Worm (Caenorhabditis elegans) whole organism, L4 larva: ENCODE measurements around the gene F53C11.1.

Source experiments
- F10B5.3 ChIP-seq: sonication (generic microtip); optimal IDR thresholded peaks from 2 replicates; lab custom pipeline; 2016; ENCODE audit warnings: mild to moderate bottlenecking, missing genetic modification characterization, missing compliant biosample characterization
- Y5F2A.4 ChIP-seq: fragments of 200-800 bp; sonication (Bioruptor generic); optimal IDR thresholded peaks from 2 replicates; lab custom pipeline; 2018; ENCODE audit warnings: mild to moderate bottlenecking, missing genetic modification characterization, missing compliant biosample characterization
- aha-1 ChIP-seq: fragments of 150-350 bp; peaks from one replicate; lab custom pipeline; 2014; ENCODE audit warnings: missing biosample characterization, missing genetic modification characterization
- attf-4 ChIP-seq: sonication (generic microtip); optimal IDR thresholded peaks from 3 replicates; lab custom pipeline; 2017; ENCODE audit warnings: missing biosample characterization, missing genetic modification characterization
- ceh-20 ChIP-seq: fragments of 200-800 bp; sonication (Bioruptor generic); IDR thresholded peaks from 2 replicates; pipeline ENCODE4 v1.3.6; 2022; ENCODE audit warnings: missing genetic modification reagents, missing genetic modification characterization, missing compliant biosample characterization
- ceh-28 ChIP-seq: fragments of 150-350 bp; optimal IDR thresholded peaks from 2 replicates; lab custom pipeline; 2014; ENCODE audit warnings: missing biosample characterization, missing genetic modification reagents, missing genetic modification characterization
- daf-16 ChIP-seq, 3 experiments: sonication (generic microtip); optimal IDR thresholded peaks; 2 replicates each; lab custom pipeline; 2016 to 2017; ENCODE audit warnings: missing genetic modification characterization in 3 of 3, missing genetic modification reagents in 3 of 3, mild to moderate bottlenecking in 2 of 3, missing compliant biosample characterization in 2 of 3, missing biosample characterization in 1 of 3, moderate library complexity in 1 of 3
- dmd-6 ChIP-seq: fragments of 200-800 bp; sonication (Bioruptor generic); IDR thresholded peaks from 2 replicates; pipeline ENCODE4 v1.3.6; 2022; ENCODE audit warnings: missing genetic modification reagents, missing genetic modification characterization, missing compliant biosample characterization
- dmd-8 ChIP-seq: fragments of 200-800 bp; sonication (Bioruptor generic); IDR thresholded peaks from 2 replicates; pipeline ENCODE4 v1.3.6; 2022; ENCODE audit warnings: missing genetic modification characterization, missing compliant biosample characterization
- dpl-1 ChIP-seq: fragments of 150-350 bp; optimal IDR thresholded peaks from 2 replicates; lab custom pipeline; 2014; ENCODE audit warnings: missing biosample characterization, missing genetic modification reagents, missing genetic modification characterization
- dve-1 ChIP-seq: sonication (generic microtip); optimal IDR thresholded peaks from 2 replicates; lab custom pipeline; 2017; ENCODE audit warnings: antibody characterized with exemption, mild to moderate bottlenecking, missing genetic modification characterization, missing compliant biosample characterization; ENCODE audit not compliant: insufficient read depth
- fos-1 ChIP-seq: fragments of 150-350 bp; optimal IDR thresholded peaks from 2 replicates; lab custom pipeline; 2014; ENCODE audit warnings: missing biosample characterization, missing genetic modification characterization
- hlh-11 ChIP-seq: fragments of 200-800 bp; sonication (Bioruptor generic); optimal IDR thresholded peaks from 2 replicates; lab custom pipeline; 2018; ENCODE audit warnings: mild to moderate bottlenecking, missing genetic modification characterization, missing compliant biosample characterization
- jun-1 ChIP-seq: fragments of 150-350 bp; optimal IDR thresholded peaks from 2 replicates; lab custom pipeline; 2014; ENCODE audit warnings: missing biosample characterization, missing genetic modification reagents, missing genetic modification characterization
- madf-5 ChIP-seq, 2 experiments: fragments of 200-800 bp; sonication (Bioruptor generic); IDR thresholded peaks; 2 replicates each; pipeline ENCODE4 v1.3.6; 2022; ENCODE audit warnings: missing compliant biosample characterization in 2 of 2, missing genetic modification characterization in 2 of 2
- mep-1 ChIP-seq: fragments of 150-350 bp; sonication (generic microtip); optimal IDR thresholded peaks from 3 replicates; lab custom pipeline; 2014; ENCODE audit warnings: missing biosample characterization, missing genetic modification characterization
- nhr-28 ChIP-seq: fragments of 150-350 bp; optimal IDR thresholded peaks from 2 replicates; lab custom pipeline; 2014; ENCODE audit warnings: missing biosample characterization, missing genetic modification characterization
- nhr-6 ChIP-seq: fragments of 150-350 bp; optimal IDR thresholded peaks from 2 replicates; lab custom pipeline; 2014; ENCODE audit warnings: missing biosample characterization, missing genetic modification characterization
- nhr-77 ChIP-seq: fragments of 150-350 bp; optimal IDR thresholded peaks from 2 replicates; lab custom pipeline; 2014; ENCODE audit warnings: missing biosample characterization, missing genetic modification characterization
- pha-4 ChIP-seq, 2 experiments: fragments of 150-350 bp in 1 of 2; fragments of 200-800 bp in 1 of 2; sonication (Bioruptor generic) in 1 of 2; IDR thresholded peaks in 1 of 2; optimal IDR thresholded peaks in 1 of 2; 2 replicates each; pipeline versions ENCODE4 v1.3.6 to Lab custom; 2014 to 2022; ENCODE audit warnings: missing genetic modification characterization in 2 of 2, missing genetic modification reagents in 2 of 2, missing biosample characterization in 1 of 2, missing compliant biosample characterization in 1 of 2
- php-3 ChIP-seq: fragments of 200-800 bp; sonication (Bioruptor generic); IDR thresholded peaks from 2 replicates; pipeline ENCODE4 v1.3.6; 2022; ENCODE audit warnings: missing genetic modification reagents, missing genetic modification characterization, missing compliant biosample characterization
- pqm-1 ChIP-seq: sonication (generic microtip); optimal IDR thresholded peaks from 2 replicates; lab custom pipeline; 2017; ENCODE audit warnings: missing biosample characterization, missing genetic modification characterization
- snpc-4 ChIP-seq: fragments of 150-350 bp; optimal IDR thresholded peaks from 2 replicates; lab custom pipeline; 2014; ENCODE audit warnings: missing biosample characterization, missing genetic modification characterization
- tag-97 ChIP-seq: fragments of 200-800 bp; sonication (Bioruptor generic); IDR thresholded peaks from 2 replicates; pipeline ENCODE4 v1.3.6; 2022; ENCODE audit warnings: missing genetic modification characterization, missing compliant biosample characterization
- tra-1 ChIP-seq: fragments of 200-800 bp; sonication (Bioruptor generic); IDR thresholded peaks from 2 replicates; pipeline ENCODE4 v1.3.6; 2022; ENCODE audit warnings: missing genetic modification reagents, missing genetic modification characterization, missing compliant biosample characterization
- unc-62 ChIP-seq, 3 experiments: fragments of 150-350 bp in 1 of 3; sonication (generic microtip); optimal IDR thresholded peaks in 2 of 3; peaks in 1 of 3; 1 replicate in 1 of 3; 2 replicates in 2 of 3; lab custom pipeline; 2014 to 2017; ENCODE audit warnings: missing biosample characterization in 3 of 3, missing genetic modification characterization in 3 of 3, missing genetic modification reagents in 3 of 3, missing genotype in 1 of 3
- zag-1 ChIP-seq: fragments of 150-350 bp; optimal IDR thresholded peaks from 2 replicates; lab custom pipeline; 2014; ENCODE audit warnings: missing biosample characterization, missing genetic modification characterization
- zfp-2 ChIP-seq: sonication (generic microtip); optimal IDR thresholded peaks from 2 replicates; lab custom pipeline; 2016; ENCODE audit warnings: mild to moderate bottlenecking, missing genetic modification characterization, missing compliant biosample characterization
- zfp-3 ChIP-seq: fragments of 200-800 bp; sonication (Bioruptor generic); conservative IDR thresholded peaks from 2 replicates; pipeline ENCODE4 v1.3.6; 2022; ENCODE audit warnings: missing genetic modification reagents, missing genetic modification characterization, missing compliant biosample characterization
- zip-11 ChIP-seq: fragments of 200-800 bp; sonication (Bioruptor generic); IDR thresholded peaks from 2 replicates; pipeline ENCODE4 v1.3.6; 2022; ENCODE audit warnings: missing genetic modification characterization, missing compliant biosample characterization
- ztf-11 ChIP-seq: fragments of 150-350 bp; optimal IDR thresholded peaks from 2 replicates; lab custom pipeline; 2014; ENCODE audit warnings: missing biosample characterization, missing genetic modification characterization
- ztf-7 ChIP-seq: fragments of 150-350 bp; optimal IDR thresholded peaks from 2 replicates; lab custom pipeline; 2014; ENCODE audit warnings: missing biosample characterization, missing genetic modification characterization

F53C11.1 gene

ce11 chrV:13744901-13745300 is 30.7 kb upstream of the F53C11.1 start, which contains the start of gene F35E12.9 (continued):
- peak; percentile 98 for TF ChIP-seq pqm-1 (tag; lab: Kevin White, UChicago)
- TF ChIP-seq ztf-7: no peak
- no peak for TF ChIP-seq tag-97 (GFP tag; lab: Robert Waterston, UW)
- TF ChIP-seq nhr-6: peak; percentile 45
- TF ChIP-seq aha-1 (tag; lab: Kevin White, UChicago): peak; percentile 85
- TF ChIP-seq ceh-20 (GFP tag; lab: Robert Waterston, UW): no peak
- TF ChIP-seq ceh-28 (tag; lab: Kevin White, UChicago): no peak

- TF ChIP-seq aha-1 (tag; lab: Kevin White, UChicago) (peak; percentile 69), unc-62 (GFP tag; optimal IDR thresholded peaks at IDR 0.05 in 1 of 2; lab: Kevin White, UChicago) (peak in 1 of 2 experiments; percentile 37), unc-62 (tag; optimal IDR thresholded peaks at IDR 0.05; lab: Kevin White, UChicago) (no peak), fos-1 (no peak)
These were observed 26.9 kb upstream of the F53C11.1 start, which contains the start of gene F35E12.10 for ce11 chrV:13748658-13749057. Gene F35E12.10 (minus strand): TSS chrV:13748758.

DNA sequence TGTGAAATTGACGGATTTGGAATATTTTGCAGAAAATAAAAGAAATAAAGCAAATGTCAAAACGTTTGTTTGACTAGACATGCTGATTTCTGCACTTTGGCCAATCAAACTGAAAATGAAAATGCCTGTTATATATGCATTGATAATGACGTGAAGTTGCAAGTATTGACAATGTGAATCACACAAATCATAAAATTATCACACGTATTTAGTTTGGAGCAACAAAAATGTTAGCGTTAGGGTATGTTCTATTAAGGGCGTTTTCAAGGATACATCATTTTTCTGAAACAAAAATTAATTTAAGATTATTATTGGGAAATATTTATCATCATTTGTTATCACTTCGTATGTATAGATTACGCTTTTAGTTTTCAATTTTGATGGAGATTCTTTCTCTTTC is 23.8 kb upstream of the F53C11.1 start, which contains the start of gene cld-9:
Gene cld-9, minus strand, starts transcription at position 81 of the 400 bp plus-strand sequence.
- TF ChIP-seq php-3 (GFP tag; lab: Robert Waterston, UW) (0 out of 2 replicates have a peak, but pooled peaks have one; percentile 30), pqm-1 (tag; lab: Kevin White, UChicago) (peak; percentile 51), daf-16 (GFP tag; optimal IDR thresholded peaks at IDR 0.05; lab: Kevin White, UChicago) (no peak), daf-16 (tag; optimal IDR thresholded peaks at IDR 0.05; lab: Kevin White, UChicago) (peak; percentile 63), nhr-28 (peak; percentile 0), hlh-11 (tag; lab: Kevin White, UChicago) (peak; percentile 7), nhr-77 (tag; lab: Kevin White, UChicago) (peak; percentile 28), zip-11 (GFP tag; lab: Robert Waterston, UW) (no peak), F10B5.3 (tag; lab: Kevin White, UChicago) (no peak), dmd-6 (GFP tag; lab: Robert Waterston, UW) (peak; percentile 65)
- TF ChIP-seq, all 104 proteins: peak for 7

DNA sequence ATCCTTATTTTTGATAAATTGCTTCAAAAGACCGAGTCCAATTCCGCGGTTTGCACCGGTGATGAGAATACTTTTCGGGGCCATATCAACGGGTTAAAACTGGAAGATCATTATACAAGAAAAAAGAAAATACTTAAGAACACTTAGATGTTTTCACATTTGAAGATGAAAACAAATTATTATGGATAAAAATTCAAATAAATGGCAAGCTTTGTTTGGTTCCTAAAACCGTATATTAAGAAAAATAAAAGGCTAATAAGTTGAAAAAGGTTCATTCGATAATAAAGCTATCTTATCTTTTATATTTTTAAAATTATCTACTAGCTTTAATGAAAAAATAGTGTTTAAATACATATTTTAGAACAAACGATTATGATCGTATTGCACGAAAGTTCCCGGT is 22.1 kb upstream of the F53C11.1 start, which contains the start of gene F20G2.1:
Gene F20G2.1, minus strand, starts transcription at position 101 of the 400 bp plus-strand sequence.
- TF ChIP-seq attf-4 (tag; lab: Kevin White, UChicago) (no peak), dpl-1 (GFP tag; lab: Kevin White, UChicago) (no peak), madf-5 (GFP tag; IDR thresholded peaks at IDR 0.05; lab: Robert Waterston, UW) (no peak), dmd-8 (no peak), zfp-2 (no peak), zfp-3 (GFP tag; lab: Robert Waterston, UW) (no peak), ztf-11 (tag; lab: Kevin White, UChicago) (no peak), snpc-4 (tag; lab: Kevin White, UChicago) (no peak), Y5F2A.4 (no peak), pha-4 (GFP tag; IDR thresholded peaks at IDR 0.05; lab: Robert Waterston, UW) (no peak), pha-4 (tag; optimal IDR thresholded peaks at IDR 0.05; lab: Kevin White, UChicago) (no peak), zag-1 (tag; lab: Kevin White, UChicago) (no peak), jun-1 (tag; lab: Kevin White, UChicago) (no peak)
- TF ChIP-seq, all 104 proteins: peak for 0

DNA sequence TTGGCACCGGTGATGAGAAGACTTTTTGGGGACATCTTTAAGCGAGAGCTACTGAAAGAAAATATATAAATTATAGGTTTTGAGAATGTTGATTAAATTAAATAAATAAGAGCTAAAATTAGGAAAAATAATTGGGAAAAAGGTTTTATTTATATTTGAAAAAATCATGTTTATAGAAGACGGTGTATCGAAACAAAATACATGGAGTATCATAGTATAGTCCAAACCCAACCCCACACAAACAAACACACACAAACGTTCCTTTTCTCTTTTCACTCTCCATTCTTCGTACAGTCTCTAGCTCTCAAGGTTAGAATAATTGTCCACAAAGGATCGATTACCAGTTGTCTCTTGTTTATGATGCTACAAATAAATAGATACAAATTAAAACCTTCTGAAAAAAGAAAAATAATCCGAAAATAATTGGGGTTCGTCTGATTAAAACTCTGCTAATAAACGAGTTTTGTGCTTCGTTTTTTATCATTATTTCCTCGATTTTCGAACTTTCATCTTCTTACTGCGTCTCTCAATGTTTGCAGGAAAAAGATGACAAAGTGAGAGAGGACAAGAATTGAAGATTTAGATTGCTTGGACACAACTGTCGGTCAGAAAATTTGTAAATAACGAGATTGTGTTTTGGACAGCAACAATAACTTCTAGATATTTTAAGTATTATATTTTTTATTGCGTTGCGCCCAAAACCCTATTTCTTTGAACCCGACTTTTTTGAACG is 19.1 kb upstream of the F53C11.1 start, which contains the start of gene F20G2.2:
Gene F20G2.2, minus strand, starts transcription at position 51 of the 733 bp plus-strand sequence.
- TF ChIP-seq nhr-28 (peak; percentile 44), daf-16 (GFP tag; optimal IDR thresholded peaks at IDR 0.05; lab: Kevin White, UChicago) (peak in 1 of 2 experiments; percentile 2), daf-16 (tag; optimal IDR thresholded peaks at IDR 0.05; lab: Kevin White, UChicago) (peak; percentile 21), zag-1 (tag; lab: Kevin White, UChicago) (no peak), pqm-1 (tag; lab: Kevin White, UChicago) (no peak), mep-1 (peak; percentile 1), dve-1 (tag; lab: Kevin White, UChicago) (peak; percentile 35), hlh-11 (tag; lab: Kevin White, UChicago) (peak; percentile 34), dmd-6 (GFP tag; lab: Robert Waterston, UW) (peak; percentile 45; the same call in 1 of the 2 replicates), tra-1 (no peak)
